Fruit fly (Drosophila melanogaster) whole organism, wandering third instar larva: ENCODE results near the gene Desat2.

Experiments
- CrebA ChIP-seq: fragments of 200-800 bp; sonication (Bioruptor generic); optimal IDR thresholded peaks from 2 replicates; lab custom pipeline; 2016; ENCODE audit warnings: missing biosample characterization, mild to moderate bottlenecking, missing genetic modification characterization, borderline replicate concordance
- HLH106 ChIP-seq: fragments of 200-800 bp; optimal IDR thresholded peaks from 3 replicates; lab custom pipeline; 2019; ENCODE audit warnings: missing biosample characterization, mild to moderate bottlenecking, missing genetic modification characterization, moderate library complexity
- Hnf4 ChIP-seq: fragments of 200-800 bp; sonication (Bioruptor generic); optimal IDR thresholded peaks from 2 replicates; lab custom pipeline; 2016; ENCODE audit warnings: missing biosample characterization, mild to moderate bottlenecking, missing genetic modification characterization
- Hr83 ChIP-seq: fragments of 200-300 bp; sonication (Bioruptor generic); optimal IDR thresholded peaks from 2 replicates; lab custom pipeline; 2016; ENCODE audit warnings: missing biosample characterization, mild to moderate bottlenecking, missing genetic modification characterization, moderate library complexity; ENCODE audit not compliant: poor library complexity, severe bottlenecking
- OdsH ChIP-seq: fragments of 200-800 bp; sonication (Bioruptor generic); optimal IDR thresholded peaks from 2 replicates; lab custom pipeline; 2016; ENCODE audit warnings: missing biosample characterization, mild to moderate bottlenecking, missing genetic modification characterization
- brk ChIP-seq: fragments of 200-800 bp; sonication (Bioruptor generic); optimal IDR thresholded peaks from 2 replicates; lab custom pipeline; 2016; ENCODE audit warnings: missing biosample characterization, mild to moderate bottlenecking, missing genetic modification characterization
- ey ChIP-seq: fragments of 200-800 bp; sonication (Bioruptor generic); optimal IDR thresholded peaks from 2 replicates; lab custom pipeline; 2016; ENCODE audit warnings: missing biosample characterization, missing genetic modification characterization
- foxo ChIP-seq, 2 experiments: fragments of 200-800 bp; sonication (Bioruptor generic); optimal IDR thresholded peaks; 2 replicates in 1 of 2; 3 replicates in 1 of 2; lab custom pipeline; 2016 to 2017; ENCODE audit warnings: missing biosample characterization in 2 of 2, missing genetic modification characterization in 2 of 2
- h ChIP-seq: fragments of 200-800 bp; sonication (Bioruptor generic); optimal IDR thresholded peaks from 3 replicates; lab custom pipeline; 2016; ENCODE audit warnings: missing biosample characterization, mild to moderate bottlenecking, missing genetic modification characterization
- pan ChIP-seq: fragments of >200 bp; optimal IDR thresholded peaks from 2 replicates; lab custom pipeline; 2017
- psq ChIP-seq: fragments of 200-800 bp; sonication (Bioruptor generic); optimal IDR thresholded peaks from 3 replicates; lab custom pipeline; 2017; ENCODE audit warnings: missing biosample characterization, mild to moderate bottlenecking, missing genetic modification characterization, moderate library complexity
- sv ChIP-seq: fragments of 200-800 bp; sonication (Bioruptor generic); optimal IDR thresholded peaks from 3 replicates; lab custom pipeline; 2016; ENCODE audit warnings: missing biosample characterization, missing genetic modification characterization
- usp ChIP-seq: fragments of >200 bp; optimal IDR thresholded peaks from 2 replicates; lab custom pipeline; 2017; ENCODE audit warnings: missing biosample characterization, missing genetic modification characterization
- woc ChIP-seq: sonication (Bioruptor generic); optimal IDR thresholded peaks from 2 replicates; lab custom pipeline; 2016; ENCODE audit warnings: missing biosample characterization, mild to moderate bottlenecking, missing genetic modification characterization

dm6 chr3R:12439039-12439400 lies 3.0 kb downstream of the Desat2 start, which contains the start of the genes CG17207 and CG46427:
- TF ChIP-seq HLH106 (tag; lab: Kevin White, UChicago) (no peak), psq (no peak), OdsH (no peak), ey (GFP tag; lab: Kevin White, UChicago) (no peak), foxo (GFP tag; optimal IDR thresholded peaks at IDR 0.05; lab: Kevin White, UChicago) (no peak), woc (GFP tag; lab: Kevin White, UChicago) (no peak), brk (no peak), Hnf4 (no peak), pan (lab: Kevin White, UChicago) (no peak), sv (GFP tag; lab: Kevin White, UChicago) (no peak), h (GFP tag; lab: Kevin White, UChicago) (no peak), usp (GFP tag; lab: Kevin White, UChicago) (no peak), CrebA (no peak), Hr83 (GFP tag; lab: Kevin White, UChicago) (no peak)
